Worm (Caenorhabditis elegans) whole organism, midembryonic: ENCODE measurements around the gene ZK856.19.

ENCODE experiments used
- flt-1 ChIP-seq: fragments of 200-800 bp; sonication (Bioruptor generic); IDR thresholded peaks from 2 replicates; pipeline ENCODE4 v1.3.6; 2022; ENCODE audit warnings: missing genetic modification characterization, missing compliant biosample characterization
- ref-1 ChIP-seq: fragments of 200-800 bp; sonication (Bioruptor generic); conservative IDR thresholded peaks from 2 replicates; pipeline ENCODE4 v1.3.6; 2022; ENCODE audit warnings: missing genetic modification reagents, missing genetic modification characterization, missing compliant biosample characterization
- tab-1 ChIP-seq: fragments of 200-800 bp; sonication (Bioruptor generic); IDR thresholded peaks from 2 replicates; pipeline ENCODE4 v1.3.6; 2022; ENCODE audit warnings: missing genetic modification characterization, missing compliant biosample characterization
- ztf-29 ChIP-seq: fragments of 200-800 bp; sonication (Bioruptor generic); IDR thresholded peaks from 2 replicates; pipeline ENCODE4 v1.3.6; 2022; ENCODE audit warnings: missing genetic modification reagents, missing genetic modification characterization, missing compliant biosample characterization

ce11 chrV:10198386-10198785 is 6.3 kb downstream of the ZK856.19 start, which contains the start of gene ZK856.6:
- TF ChIP-seq tab-1 (no peak), ref-1 (GFP tag; lab: Robert Waterston, UW) (no peak), flt-1 (GFP tag; lab: Robert Waterston, UW) (no peak), ztf-29 (GFP tag; lab: Robert Waterston, UW) (no peak)
